Worm (Caenorhabditis elegans) whole organism, early embryonic: Measurements from ENCODE around the gene sre-55.

Experiments used
- B0310.2 ChIP-seq: sonication (generic microtip); optimal IDR thresholded peaks from 2 replicates; lab custom pipeline; 2016; ENCODE audit warnings: mild to moderate bottlenecking, missing genetic modification characterization, missing compliant biosample characterization
- F13C5.2 ChIP-seq: sonication (generic microtip); optimal IDR thresholded peaks from 2 replicates; lab custom pipeline; 2017; ENCODE audit warnings: mild to moderate bottlenecking, missing genetic modification characterization, inconsistent platforms, missing compliant biosample characterization
- aly-1 ChIP-seq: sonication (generic microtip); optimal IDR thresholded peaks from 2 replicates; lab custom pipeline; 2016; ENCODE audit warnings: missing genetic modification characterization, missing compliant biosample characterization
- ama-1 ChIP-seq: fragments of 150-350 bp; optimal IDR thresholded peaks from 2 replicates; lab custom pipeline; 2014
- ceh-13 ChIP-seq: fragments of 200-800 bp; sonication (Bioruptor generic); optimal IDR thresholded peaks from 2 replicates; lab custom pipeline; 2018; ENCODE audit warnings: mild to moderate bottlenecking, missing genetic modification characterization, missing compliant biosample characterization
- ceh-36 ChIP-seq: sonication (generic microtip); optimal IDR thresholded peaks from 2 replicates; lab custom pipeline; 2016; ENCODE audit warnings: missing genetic modification characterization, inconsistent platforms, missing compliant biosample characterization
- ets-7 ChIP-seq: sonication (generic microtip); optimal IDR thresholded peaks from 2 replicates; lab custom pipeline; 2016; ENCODE audit warnings: missing genotype, missing genetic modification characterization, missing compliant biosample characterization
- flt-1 ChIP-seq: fragments of 200-800 bp; sonication (Bioruptor generic); IDR thresholded peaks from 2 replicates; pipeline ENCODE4 v1.3.6; 2022; ENCODE audit warnings: missing genetic modification characterization, missing compliant biosample characterization
- hmbx-1 ChIP-seq: sonication (generic microtip); optimal IDR thresholded peaks from 2 replicates; lab custom pipeline; 2016; ENCODE audit warnings: mild to moderate bottlenecking, missing genetic modification characterization, missing compliant biosample characterization
- hmg-4 ChIP-seq: fragments of 200-800 bp; sonication (Bioruptor generic); optimal IDR thresholded peaks from 2 replicates; lab custom pipeline; 2018; ENCODE audit warnings: mild to moderate bottlenecking, missing genetic modification characterization, missing compliant biosample characterization
- hnd-1 ChIP-seq: sonication (generic microtip); optimal IDR thresholded peaks from 2 replicates; lab custom pipeline; 2016; ENCODE audit warnings: missing genetic modification characterization, missing compliant biosample characterization
- pes-1 ChIP-seq: fragments of 200-800 bp; sonication (Bioruptor generic); IDR thresholded peaks from 2 replicates; pipeline ENCODE4 v1.3.6; 2022; ENCODE audit warnings: missing genetic modification reagents, missing genetic modification characterization, missing compliant biosample characterization
- scrt-1 ChIP-seq: fragments of 200-800 bp; sonication (Bioruptor generic); IDR thresholded peaks from 2 replicates; pipeline ENCODE4 v1.3.6; 2022; ENCODE audit warnings: missing genetic modification characterization, missing compliant biosample characterization
- sea-1 ChIP-seq: fragments of 200-800 bp; sonication (Bioruptor generic); conservative IDR thresholded peaks from 2 replicates; pipeline ENCODE4 v1.3.6; 2022; ENCODE audit warnings: missing genetic modification characterization, missing compliant biosample characterization
- tbx-11 ChIP-seq: fragments of 200-800 bp; sonication (Bioruptor generic); IDR thresholded peaks from 2 replicates; pipeline ENCODE4 v1.3.6; 2022; ENCODE audit warnings: missing genetic modification characterization, missing compliant biosample characterization
- tbx-37 ChIP-seq: fragments of 200-800 bp; sonication (Bioruptor generic); conservative IDR thresholded peaks from 2 replicates; pipeline ENCODE4 v1.3.6; 2022; ENCODE audit warnings: missing genetic modification reagents, missing genetic modification characterization, missing compliant biosample characterization
- tra-4 ChIP-seq: sonication (generic microtip); optimal IDR thresholded peaks from 2 replicates; lab custom pipeline; 2017; ENCODE audit warnings: missing genetic modification characterization, missing compliant biosample characterization

Gene sre-55

DNA sequence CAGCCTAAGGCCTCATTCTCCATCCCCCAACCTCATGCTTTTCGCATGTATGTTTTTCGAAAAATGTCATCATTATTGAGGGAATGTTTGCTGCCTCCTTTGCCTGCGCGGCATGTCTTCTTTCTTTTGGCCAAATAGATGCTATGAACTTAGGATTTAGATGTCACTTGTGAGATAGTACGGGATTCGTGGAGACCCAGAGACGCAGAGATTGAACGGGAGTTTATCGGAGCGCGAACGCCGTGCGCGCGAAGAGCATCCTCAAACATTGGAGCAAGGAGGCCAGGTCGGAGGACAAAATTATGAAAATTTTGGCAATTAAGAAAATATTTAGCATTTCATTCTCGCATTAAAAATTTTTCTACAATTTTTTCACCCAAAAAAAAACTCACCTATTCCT is 19.9 kb downstream of the sre-55 start:
- TF ChIP-seq tbx-11 (GFP tag; lab: Robert Waterston, UW) (no peak), hnd-1 (tag; lab: Kevin White, UChicago) (no peak), ceh-36 (no peak), tbx-37 (GFP tag; lab: Robert Waterston, UW) (no peak), F13C5.2 (tag; lab: Kevin White, UChicago) (no peak), tra-4 (no peak), ets-7 (tag; lab: Kevin White, UChicago) (no peak), aly-1 (no peak), sea-1 (GFP tag; lab: Robert Waterston, UW) (no peak), ama-1 (lab: Kevin White, UChicago) (no peak)

DNA sequence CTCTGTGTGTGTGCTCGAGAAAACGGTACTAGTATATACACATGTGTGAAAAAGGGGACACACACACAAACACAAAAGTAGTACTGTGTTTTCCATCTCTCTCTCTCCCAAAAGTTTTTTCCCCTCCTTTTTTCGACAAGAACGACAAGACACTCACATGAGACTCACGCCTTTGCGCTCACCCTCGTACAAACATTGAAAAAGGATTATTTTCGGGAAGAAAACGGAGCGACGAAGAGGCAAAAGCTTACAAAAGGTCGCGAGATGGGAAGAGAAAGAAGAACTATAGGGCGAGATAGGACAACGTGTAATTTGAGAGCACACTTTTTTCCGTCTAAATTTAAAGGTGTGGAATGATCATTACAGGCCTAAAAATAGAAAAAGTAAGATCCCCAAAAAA is 20.8 kb downstream of the sre-55 start:
- no peak for TF ChIP-seq ceh-36
- no peak for TF ChIP-seq tbx-11 (GFP tag; lab: Robert Waterston, UW)
- no peak for TF ChIP-seq F13C5.2 (tag; lab: Kevin White, UChicago)
- TF ChIP-seq B0310.2, result no peak
- no peak for TF ChIP-seq tbx-37 (GFP tag; lab: Robert Waterston, UW)
- no peak for TF ChIP-seq ets-7 (tag; lab: Kevin White, UChicago)
- TF ChIP-seq flt-1 (GFP tag; lab: Robert Waterston, UW), result no peak
- TF ChIP-seq ama-1 (lab: Kevin White, UChicago), result no peak
- no peak for TF ChIP-seq scrt-1
- no peak for TF ChIP-seq tra-4
- no peak for TF ChIP-seq hmbx-1 (tag; lab: Kevin White, UChicago)
- TF ChIP-seq aly-1, result no peak
- TF ChIP-seq hmg-4 (GFP tag; lab: Kevin White, UChicago), result no peak
- no peak for TF ChIP-seq sea-1 (GFP tag; lab: Robert Waterston, UW)
- no peak for TF ChIP-seq ceh-13
- no peak for TF ChIP-seq hnd-1 (tag; lab: Kevin White, UChicago)
- TF ChIP-seq pes-1 (GFP tag; lab: Robert Waterston, UW), result no peak

DNA sequence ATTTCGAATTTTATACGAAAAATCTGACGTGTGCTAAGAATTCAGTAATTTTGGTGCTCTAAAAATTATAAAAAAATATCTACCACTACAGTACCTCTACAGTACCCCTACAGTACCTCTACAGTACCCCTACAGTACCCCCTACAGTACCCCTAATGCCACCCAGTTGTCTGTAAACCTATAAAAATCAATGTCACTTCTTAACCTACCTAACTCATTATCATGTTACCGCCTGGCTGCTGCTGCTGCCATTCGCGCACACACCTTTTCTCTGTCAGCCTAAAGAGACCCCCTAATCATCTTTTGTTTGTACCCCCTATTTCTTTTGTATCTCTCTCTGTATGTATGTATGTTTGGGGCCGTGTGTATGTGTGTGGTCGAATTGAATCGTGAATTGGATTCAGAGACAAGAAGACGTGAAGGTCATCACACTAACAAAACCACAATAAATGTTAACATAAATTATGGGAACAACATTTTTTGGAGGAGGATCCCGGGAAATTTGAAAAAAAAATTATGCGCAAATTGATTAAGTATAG is 21.7 kb downstream of the sre-55 start:
- TF ChIP-seq ets-7 (tag; lab: Kevin White, UChicago), result no peak
- no peak for TF ChIP-seq hmg-4 (GFP tag; lab: Kevin White, UChicago)
- TF ChIP-seq flt-1 (GFP tag; lab: Robert Waterston, UW), result no peak
- TF ChIP-seq ceh-13, result no peak
- TF ChIP-seq scrt-1, result no peak

DNA sequence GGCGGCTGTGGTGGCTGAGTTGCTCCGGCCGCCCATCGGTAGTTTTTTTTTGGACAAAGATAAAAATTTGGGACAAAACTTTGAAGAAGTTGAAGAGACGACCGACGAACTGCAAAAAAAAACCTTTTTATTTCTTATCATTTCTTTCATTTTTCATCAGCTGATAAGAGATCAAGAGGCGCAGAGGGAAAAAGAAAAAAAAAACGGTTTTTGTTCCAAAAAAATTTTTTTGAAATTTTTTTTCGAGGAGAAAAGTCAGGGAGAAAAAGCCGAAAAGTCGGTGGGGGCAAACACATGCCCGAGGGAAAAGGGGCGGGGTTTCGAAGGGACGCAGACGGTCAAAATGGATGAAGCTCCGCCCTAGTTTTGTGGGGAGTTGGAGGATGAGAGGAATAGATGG is 23.0 kb downstream of the sre-55 start, which contains the start of gene ras-1:
ras-1 (minus strand) TSS at position 129 of the 400 bp plus-strand sequence.
- no peak for TF ChIP-seq B0310.2
- TF ChIP-seq hnd-1 (tag; lab: Kevin White, UChicago), result no peak
- TF ChIP-seq tbx-37 (GFP tag; lab: Robert Waterston, UW), result no peak
- no peak for TF ChIP-seq hmbx-1 (tag; lab: Kevin White, UChicago)
- no peak for TF ChIP-seq scrt-1
- TF ChIP-seq F13C5.2 (tag; lab: Kevin White, UChicago), result no peak
- no peak for TF ChIP-seq ets-7 (tag; lab: Kevin White, UChicago)
- no peak for TF ChIP-seq ceh-13
- no peak for TF ChIP-seq pes-1 (GFP tag; lab: Robert Waterston, UW)
- TF ChIP-seq sea-1 (GFP tag; lab: Robert Waterston, UW), result no peak

DNA sequence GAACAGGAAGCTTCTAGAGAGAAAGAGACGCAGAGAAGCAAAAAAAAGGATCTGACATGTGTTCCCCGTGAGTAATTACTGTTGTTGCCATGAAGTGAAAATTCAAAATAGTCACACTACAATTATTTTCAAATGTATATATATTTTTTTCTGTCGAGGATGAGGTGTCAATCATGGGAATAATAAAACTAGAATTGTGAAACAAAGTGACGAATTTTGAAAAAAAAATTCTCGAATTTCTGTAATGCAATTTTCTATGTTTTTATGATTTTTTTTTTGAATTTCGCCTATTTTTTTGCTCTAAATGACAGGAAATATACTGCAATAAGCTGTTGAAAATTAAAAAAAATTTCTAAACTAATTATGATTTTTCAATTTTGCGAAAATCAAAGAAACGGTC is 24.0 kb downstream of the sre-55 start:
- TF ChIP-seq pes-1 (GFP tag; lab: Robert Waterston, UW), result no peak
- no peak for TF ChIP-seq sea-1 (GFP tag; lab: Robert Waterston, UW)
- TF ChIP-seq ets-7 (tag; lab: Kevin White, UChicago), result no peak
- no peak for TF ChIP-seq hmg-4 (GFP tag; lab: Kevin White, UChicago)
- TF ChIP-seq ama-1 (lab: Kevin White, UChicago), result no peak
- TF ChIP-seq ceh-36, result no peak
- TF ChIP-seq F13C5.2 (tag; lab: Kevin White, UChicago), result no peak
- TF ChIP-seq flt-1 (GFP tag; lab: Robert Waterston, UW), result no peak
- no peak for TF ChIP-seq tbx-11 (GFP tag; lab: Robert Waterston, UW)
- TF ChIP-seq tbx-37 (GFP tag; lab: Robert Waterston, UW), result no peak
- no peak for TF ChIP-seq aly-1
- TF ChIP-seq B0310.2, result no peak
- no peak for TF ChIP-seq hnd-1 (tag; lab: Kevin White, UChicago)
- no peak for TF ChIP-seq hmbx-1 (tag; lab: Kevin White, UChicago)
- TF ChIP-seq scrt-1, result no peak
- TF ChIP-seq tra-4, result no peak
- no peak for TF ChIP-seq ceh-13

DNA sequence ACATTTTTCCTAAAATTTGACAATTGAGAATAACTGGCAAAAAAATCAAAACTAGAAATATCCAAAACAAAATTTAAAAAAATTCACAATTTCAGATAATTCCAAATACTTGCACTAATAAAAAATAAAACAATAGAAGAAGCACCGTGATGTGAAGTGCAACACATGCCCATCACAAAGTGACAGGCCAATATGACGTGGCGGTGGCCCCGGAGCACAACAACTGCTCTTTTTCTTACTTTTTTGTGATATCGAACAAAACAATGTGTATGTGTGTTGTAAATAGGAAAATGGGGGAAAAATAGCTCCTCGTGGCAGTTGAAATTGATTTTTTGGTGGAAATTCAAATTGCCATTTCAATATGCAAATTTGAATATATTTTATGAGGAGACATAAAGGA is 24.7 kb downstream of the sre-55 start:
- TF ChIP-seq scrt-1 (no peak), pes-1 (GFP tag; lab: Robert Waterston, UW) (no peak), ceh-13 (no peak), tbx-37 (GFP tag; lab: Robert Waterston, UW) (no peak), hmbx-1 (tag; lab: Kevin White, UChicago) (no peak), aly-1 (no peak), flt-1 (GFP tag; lab: Robert Waterston, UW) (no peak), tbx-11 (GFP tag; lab: Robert Waterston, UW) (no peak)

DNA sequence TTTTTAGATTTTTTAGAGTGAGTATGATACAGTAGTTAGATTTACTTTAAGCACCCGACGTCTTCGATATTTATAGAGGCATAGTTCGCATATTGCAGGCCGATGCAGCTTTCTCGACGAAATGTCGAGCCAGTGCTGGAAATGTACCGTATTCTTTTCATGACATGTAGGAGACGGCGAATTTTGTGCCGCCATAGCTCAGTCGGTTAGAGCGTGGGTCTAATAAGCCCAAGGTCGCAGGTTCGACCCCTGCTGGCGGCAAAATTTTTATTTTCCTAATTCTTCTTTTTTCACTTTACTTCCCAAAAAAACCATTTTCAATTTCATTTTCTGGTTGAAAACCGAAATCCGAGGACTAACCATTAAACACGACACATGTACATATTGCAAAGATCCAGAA is 33.2 kb downstream of the sre-55 start:
- TF ChIP-seq flt-1 (GFP tag; lab: Robert Waterston, UW), result 0 out of 2 replicates have a peak, but pooled peaks have one; percentile 31
- TF ChIP-seq hnd-1 (tag; lab: Kevin White, UChicago), result no peak
- TF ChIP-seq ets-7 (tag; lab: Kevin White, UChicago), result no peak
- no peak for TF ChIP-seq ceh-36
- TF ChIP-seq tbx-11 (GFP tag; lab: Robert Waterston, UW), result no peak
- TF ChIP-seq scrt-1, result no peak
- no peak for TF ChIP-seq hmg-4 (GFP tag; lab: Kevin White, UChicago)
- TF ChIP-seq pes-1 (GFP tag; lab: Robert Waterston, UW), result peak; percentile 73
- TF ChIP-seq tbx-37 (GFP tag; lab: Robert Waterston, UW), result no peak

DNA sequence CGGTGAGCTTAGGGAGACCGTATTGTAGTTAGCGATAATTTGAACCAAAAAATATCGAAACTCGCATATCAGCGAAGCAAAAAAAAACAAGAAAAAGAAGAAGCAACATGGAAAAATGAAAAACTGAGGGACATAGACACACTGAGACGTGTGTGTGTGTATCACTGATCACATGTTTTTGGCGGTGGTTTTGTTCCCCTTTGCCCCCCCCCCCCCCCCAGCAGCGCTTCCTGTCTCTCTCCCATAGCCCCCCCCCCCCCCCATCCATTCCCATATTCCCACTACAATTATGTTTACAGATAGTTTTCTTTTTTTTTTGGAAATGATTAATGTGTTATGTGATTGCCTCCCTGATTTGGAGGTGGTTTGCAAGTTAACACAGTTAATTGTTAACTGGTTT is 40.1 kb downstream of the sre-55 start:
- TF ChIP-seq hnd-1 (tag; lab: Kevin White, UChicago) (no peak), ceh-36 (no peak), sea-1 (GFP tag; lab: Robert Waterston, UW) (no peak), aly-1 (no peak), hmg-4 (GFP tag; lab: Kevin White, UChicago) (no peak), flt-1 (GFP tag; lab: Robert Waterston, UW) (no peak), pes-1 (GFP tag; lab: Robert Waterston, UW) (no peak), ama-1 (lab: Kevin White, UChicago) (no peak), B0310.2 (no peak), tbx-11 (GFP tag; lab: Robert Waterston, UW) (no peak), hmbx-1 (tag; lab: Kevin White, UChicago) (no peak)
